Worm (Caenorhabditis elegans): ENCODE results near the gene nova-1.

nova-1 gene

ce11 chrV:18081857-18082256 lies at the start of gene nova-1:
Gene nova-1 (minus strand): TSS chrV:18081957.
- TF ChIP-seq ZK546.5 (tag; optimal IDR thresholded peaks at IDR 0.05) = no peak
- TF ChIP-seq nhr-67 (tag; optimal IDR thresholded peaks at IDR 0.05) = no peak
- TF ChIP-seq lin-39 (tag; optimal IDR thresholded peaks at IDR 0.05) = no peak
- no peak for TF ChIP-seq pqm-1 (tag; optimal IDR thresholded peaks at IDR 0.05)

ce11 chrV:18131049-18131448 lies 49.3 kb upstream of the nova-1 start, which contains the start of gene Y37H2A.12:
Gene Y37H2A.12 (minus strand): TSS chrV:18131129.
- TF ChIP-seq fos-1 (tag; optimal IDR thresholded peaks at IDR 0.05) (no peak), ama-1 (optimal IDR thresholded peaks at IDR 0.05) (no peak), ceh-28 (tag; optimal IDR thresholded peaks at IDR 0.05) (peak; percentile 6)

- peak; percentile 82 for TF ChIP-seq ceh-28 (tag; optimal IDR thresholded peaks at IDR 0.05)
Observed at ce11 chrV:18129663-18130272, 48.0 kb upstream of the nova-1 start.

ce11 chrV:18128545-18128944 lies 46.8 kb upstream of the nova-1 start:
- TF ChIP-seq lsy-12 (tag; optimal IDR thresholded peaks at IDR 0.05) (no peak), egl-27 (tag; optimal IDR thresholded peaks at IDR 0.05) (no peak), unc-39 (tag; optimal IDR thresholded peaks at IDR 0.05) (no peak), pqm-1 (tag; optimal IDR thresholded peaks at IDR 0.05) (no peak), pha-4 (tag; optimal IDR thresholded peaks at IDR 0.05) (no peak), unc-62 (GFP tag; optimal IDR thresholded peaks at IDR 0.05) (no peak), aly-2 (tag; optimal IDR thresholded peaks at IDR 0.05) (no peak), fkh-2 (tag; optimal IDR thresholded peaks at IDR 0.05) (no peak), nhr-11 (tag; optimal IDR thresholded peaks at IDR 0.05) (no peak), nhr-25 (tag; optimal IDR thresholded peaks at IDR 0.05) (no peak), zag-1 (tag; optimal IDR thresholded peaks at IDR 0.05) (no peak), lin-39 (tag; optimal IDR thresholded peaks at IDR 0.05) (no peak)

ce11 chrV:18127192-18127591 lies 45.4 kb upstream of the nova-1 start, which contains the start of gene fbxa-211:
Gene fbxa-211 (plus strand): TSS chrV:18127519.
- TF ChIP-seq nhr-76 (tag; optimal IDR thresholded peaks at IDR 0.05) (no peak), aly-2 (tag; optimal IDR thresholded peaks at IDR 0.05) (no peak), mdl-1 (tag; optimal IDR thresholded peaks at IDR 0.05) (no peak), ceh-82 (tag; optimal IDR thresholded peaks at IDR 0.05) (no peak), nfya-1 (tag; optimal IDR thresholded peaks at IDR 0.05; ENCODE audit: insufficient read depth) (no peak), elt-2 (tag; optimal IDR thresholded peaks at IDR 0.05) (no peak), ztf-4 (tag; optimal IDR thresholded peaks at IDR 0.05) (no peak), tbx-2 (tag; optimal IDR thresholded peaks at IDR 0.05) (no peak), sea-2 (GFP tag; optimal IDR thresholded peaks at IDR 0.05) (no peak), egl-5 (tag; optimal IDR thresholded peaks at IDR 0.05) (no peak), eor-1 (tag; optimal IDR thresholded peaks at IDR 0.05) (no peak), lsy-12 (tag; optimal IDR thresholded peaks at IDR 0.05) (no peak)

ce11 chrV:18125075-18125474 lies 43.3 kb upstream of the nova-1 start, which contains the start of gene fbxa-210:
Gene fbxa-210 (plus strand): TSS chrV:18125375.
- TF ChIP-seq ceh-28 (tag; optimal IDR thresholded peaks at IDR 0.05) (no peak), pha-4 (tag; optimal IDR thresholded peaks at IDR 0.05) (no peak), nhr-67 (tag; optimal IDR thresholded peaks at IDR 0.05) (no peak), aly-2 (tag; optimal IDR thresholded peaks at IDR 0.05) (no peak), nhr-76 (tag; optimal IDR thresholded peaks at IDR 0.05) (no peak), fkh-2 (tag; optimal IDR thresholded peaks at IDR 0.05) (no peak), daf-12 (tag; optimal IDR thresholded peaks at IDR 0.05) (no peak), R02D3.7 (tag; optimal IDR thresholded peaks at IDR 0.05) (no peak)

- no peak for TF ChIP-seq lin-15B (tag; optimal IDR thresholded peaks at IDR 0.05)
- no peak for TF ChIP-seq mdl-1 (tag; optimal IDR thresholded peaks at IDR 0.05)
- no peak for TF ChIP-seq zag-1 (tag; optimal IDR thresholded peaks at IDR 0.05)
- TF ChIP-seq ztf-11 (tag; optimal IDR thresholded peaks at IDR 0.05) = no peak
- no peak for TF ChIP-seq nhr-43 (tag; optimal IDR thresholded peaks at IDR 0.05; ENCODE audit: poor library complexity, severe bottlenecking)
- TF ChIP-seq ceh-16 (tag; optimal IDR thresholded peaks at IDR 0.05) = no peak
- TF ChIP-seq nhr-11 (tag; optimal IDR thresholded peaks at IDR 0.05) = no peak
- TF ChIP-seq mml-1 (tag; optimal IDR thresholded peaks at IDR 0.05) = no peak
- TF ChIP-seq fkh-10 (GFP tag; optimal IDR thresholded peaks at IDR 0.05) = no peak
- TF ChIP-seq ztf-4 (tag; optimal IDR thresholded peaks at IDR 0.05) = no peak
- no peak for TF ChIP-seq hmg-11 (tag; optimal IDR thresholded peaks at IDR 0.05)
- TF ChIP-seq fos-1 (tag; optimal IDR thresholded peaks at IDR 0.05) = no peak
- TF ChIP-seq nhr-237 (tag; optimal IDR thresholded peaks at IDR 0.05) = no peak
- no peak for TF ChIP-seq nhr-28 (tag; optimal IDR thresholded peaks at IDR 0.05)
Observed at ce11 chrV:18123639-18124038, 41.9 kb upstream of the nova-1 start, which contains the start of gene fbxa-107. Gene fbxa-107 (plus strand): TSS chrV:18123939.
